Fruit fly (Drosophila melanogaster): ENCODE measurements around the gene bchs.
A peak's percentile ranks its signal among the peaks of the same experiment; 100 is the strongest.

The bchs gene

dm6 chr2L:5894533-5894932 is 12.4 kb upstream of the bchs start:
- no peak for TF ChIP-seq Ets98B (GFP tag; IDR thresholded peaks at IDR 0.05)

- TF ChIP-seq rn (GFP tag; IDR thresholded peaks at IDR 0.05), result no peak
- 0 out of 3 replicates have a peak, but pooled peaks have one; percentile 26 for TF ChIP-seq CG4496 (GFP tag; IDR thresholded peaks at IDR 0.05)
- no peak for TF ChIP-seq EcR (GFP tag; optimal IDR thresholded peaks at IDR 0.05)
- no peak for TF ChIP-seq CG9948 (tag; optimal IDR thresholded peaks at IDR 0.05)
- TF ChIP-seq CG14655 (GFP tag; optimal IDR thresholded peaks at IDR 0.05), result peak; percentile 21
These were observed 7.7 kb upstream of the bchs start for dm6 chr2L:5899170-5899708.

DNA sequence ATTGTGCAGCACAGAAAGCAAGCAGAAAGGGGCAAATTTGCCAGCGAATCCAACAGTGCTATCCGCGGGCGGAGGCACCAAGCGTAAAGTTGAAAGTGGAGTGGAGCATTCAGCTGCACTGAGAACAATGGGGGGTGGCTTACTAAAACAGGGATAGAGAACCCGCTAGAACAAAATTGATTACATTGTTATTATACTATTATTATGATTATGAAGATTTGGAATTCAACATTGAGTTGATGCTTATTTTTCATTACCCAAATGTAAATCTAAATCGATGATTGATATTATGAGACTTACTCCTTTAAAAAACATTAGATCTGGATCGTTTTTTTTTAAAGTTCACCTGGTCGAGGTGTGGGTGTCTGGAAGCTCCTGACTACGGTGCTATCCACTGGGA is 5.4 kb upstream of the bchs start:
- TF ChIP-seq EcR (GFP tag; optimal IDR thresholded peaks at IDR 0.05), result no peak
- TF ChIP-seq CG9948 (tag; optimal IDR thresholded peaks at IDR 0.05), result peak; percentile 19
- peak; percentile 67 for TF ChIP-seq CG14655 (GFP tag; optimal IDR thresholded peaks at IDR 0.05)
- 0 out of 3 replicates have a peak, but pooled peaks have one; percentile 38 for TF ChIP-seq CG4496 (GFP tag; IDR thresholded peaks at IDR 0.05)
- no peak for TF ChIP-seq CG8159 (tag; optimal IDR thresholded peaks at IDR 0.05)
- TF ChIP-seq CG8301 (tag; optimal IDR thresholded peaks at IDR 0.05), result peak; percentile 60

DNA sequence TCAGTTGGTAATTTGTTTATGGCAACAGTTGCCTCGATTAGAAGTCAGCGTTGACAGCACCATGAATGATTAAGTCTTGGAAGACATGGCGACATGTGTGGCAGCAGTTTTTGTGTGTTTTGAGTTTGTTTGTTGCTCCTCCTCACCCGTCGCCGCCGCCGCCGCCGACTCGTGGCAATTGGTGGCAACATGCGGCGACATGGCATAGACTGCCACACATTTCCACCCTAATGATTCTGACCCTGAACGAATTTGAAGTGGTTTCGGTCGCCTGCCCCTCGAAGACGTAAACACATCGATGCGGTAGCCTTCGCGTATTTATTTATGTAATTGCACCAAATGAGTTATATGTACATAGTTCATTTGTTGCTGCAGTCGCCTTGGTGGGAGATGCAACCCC is 4.1 kb upstream of the bchs start:
- TF ChIP-seq CG10348 (GFP tag; IDR thresholded peaks at IDR 0.05), result no peak
- no peak for TF ChIP-seq CG13204 (GFP tag; optimal IDR thresholded peaks at IDR 0.05)
- TF ChIP-seq CG4496 (GFP tag; IDR thresholded peaks at IDR 0.05), result no peak
- TF ChIP-seq CG14655 (GFP tag; optimal IDR thresholded peaks at IDR 0.05), result no peak
- TF ChIP-seq Pif1B (GFP tag; optimal IDR thresholded peaks at IDR 0.05), result no peak
- no peak for TF ChIP-seq D1 (tag; optimal IDR thresholded peaks at IDR 0.05)
- no peak for TF ChIP-seq CG32121 (GFP tag; IDR thresholded peaks at IDR 0.05)
- TF ChIP-seq EcR (GFP tag; optimal IDR thresholded peaks at IDR 0.05), result no peak
- no peak for TF ChIP-seq CG9948 (tag; optimal IDR thresholded peaks at IDR 0.05)
- TF ChIP-seq Snoo (tag; optimal IDR thresholded peaks at IDR 0.05), result no peak
- no peak for TF ChIP-seq CG34367 (tag; optimal IDR thresholded peaks at IDR 0.05)
- TF ChIP-seq CG8159 (tag; optimal IDR thresholded peaks at IDR 0.05), result no peak
- TF ChIP-seq CG17806 (tag; optimal IDR thresholded peaks at IDR 0.05), result no peak
- no peak for TF ChIP-seq fd96Ca (GFP tag; IDR thresholded peaks at IDR 0.05)
- no peak for TF ChIP-seq CG15710 (tag; optimal IDR thresholded peaks at IDR 0.05)

dm6 chr2L:5904585-5904984 is 2.4 kb upstream of the bchs start, which contains the start of gene CG9021:
CG9021 (minus strand) TSS chr2L:5904689.
- peak; percentile 27 for TF ChIP-seq Snoo (tag; optimal IDR thresholded peaks at IDR 0.05)
- TF ChIP-seq Ets98B (GFP tag; IDR thresholded peaks at IDR 0.05), result no peak

dm6 chr2L:5910189-5910588 is 3.2 kb downstream of the bchs start, which contains the start of gene CG14000:
CG14000 (minus strand) TSS chr2L:5910289.
- TF ChIP-seq CG8301 (tag; optimal IDR thresholded peaks at IDR 0.05) (no peak), CG9948 (tag; optimal IDR thresholded peaks at IDR 0.05) (no peak)

DNA sequence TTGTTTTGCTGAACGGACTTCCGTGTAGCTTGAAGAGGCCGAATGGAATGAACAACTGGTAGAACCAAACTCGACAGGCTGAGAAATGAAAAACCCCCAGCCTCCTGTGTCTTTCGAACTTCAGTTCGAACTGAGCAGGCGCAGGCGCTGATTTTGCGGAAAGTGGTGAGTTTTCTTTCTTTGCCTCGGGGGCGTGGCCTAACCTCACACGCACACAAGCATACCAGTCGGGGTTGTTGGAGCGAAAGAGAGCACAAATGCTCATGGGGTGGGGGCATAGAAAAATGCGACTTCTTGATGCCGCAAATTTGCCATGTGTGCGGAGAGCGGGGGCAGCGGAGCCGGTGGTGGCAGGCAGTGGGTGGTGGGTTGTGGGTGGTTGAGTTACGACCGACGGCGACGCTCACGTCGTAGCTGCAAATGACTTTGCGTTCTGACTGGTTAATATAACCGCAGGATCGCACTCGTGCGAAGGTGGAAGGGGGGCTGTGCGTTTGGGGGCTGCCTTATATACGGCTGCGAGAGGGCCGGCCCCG is 16.7 kb downstream of the bchs start, which contains the start of gene CG9016:
TSS of gene CG9016 (minus strand) at position 51 of the 536 bp plus-strand sequence.
- TF ChIP-seq CG14655 (GFP tag; optimal IDR thresholded peaks at IDR 0.05) (no peak), fd96Ca (GFP tag; IDR thresholded peaks at IDR 0.05) (no peak), gl (tag; optimal IDR thresholded peaks at IDR 0.05) (no peak), CG15710 (tag; optimal IDR thresholded peaks at IDR 0.05) (no peak), CG32121 (GFP tag; IDR thresholded peaks at IDR 0.05) (no peak), rn (GFP tag; IDR thresholded peaks at IDR 0.05) (no peak), D1 (tag; optimal IDR thresholded peaks at IDR 0.05) (no peak), CG8159 (tag; optimal IDR thresholded peaks at IDR 0.05) (no peak), CG9948 (tag; optimal IDR thresholded peaks at IDR 0.05) (no peak), CG8301 (tag; optimal IDR thresholded peaks at IDR 0.05) (no peak), Ets98B (GFP tag; IDR thresholded peaks at IDR 0.05) (no peak), CG12605 (GFP tag; IDR thresholded peaks at IDR 0.05) (no peak), Snoo (tag; optimal IDR thresholded peaks at IDR 0.05) (no peak), Pif1B (GFP tag; optimal IDR thresholded peaks at IDR 0.05) (no peak), CG13204 (GFP tag; optimal IDR thresholded peaks at IDR 0.05) (no peak), CG10348 (GFP tag; IDR thresholded peaks at IDR 0.05) (no peak), CG17806 (tag; optimal IDR thresholded peaks at IDR 0.05) (no peak), CG34367 (tag; optimal IDR thresholded peaks at IDR 0.05) (no peak)

- no peak for TF ChIP-seq CG15710 (tag; optimal IDR thresholded peaks at IDR 0.05)
These were observed 18.2 kb downstream of the bchs start for dm6 chr2L:5925164-5925563.
